Worm (Caenorhabditis elegans) whole organism, L4 larva: ENCODE measurements around the gene lgc-16.

Experiments used
- fos-1 ChIP-seq: fragments of 150-350 bp; optimal IDR thresholded peaks from 2 replicates; lab custom pipeline; 2014; ENCODE audit warnings: missing biosample characterization, missing genetic modification characterization
- pha-4 ChIP-seq, 2 experiments: fragments of 150-350 bp in 1 of 2; fragments of 200-800 bp in 1 of 2; sonication (Bioruptor generic) in 1 of 2; IDR thresholded peaks in 1 of 2; optimal IDR thresholded peaks in 1 of 2; 2 replicates each; pipeline versions ENCODE4 v1.3.6 to Lab custom; 2014 to 2022; ENCODE audit warnings: missing genetic modification characterization in 2 of 2, missing genetic modification reagents in 2 of 2, missing biosample characterization in 1 of 2, missing compliant biosample characterization in 1 of 2
- unc-62 ChIP-seq, 3 experiments: fragments of 150-350 bp in 1 of 3; sonication (generic microtip); optimal IDR thresholded peaks in 2 of 3; peaks in 1 of 3; 1 replicate in 1 of 3; 2 replicates in 2 of 3; lab custom pipeline; 2014 to 2017; ENCODE audit warnings: missing biosample characterization in 3 of 3, missing genetic modification characterization in 3 of 3, missing genetic modification reagents in 3 of 3, missing genotype in 1 of 3

DNA sequence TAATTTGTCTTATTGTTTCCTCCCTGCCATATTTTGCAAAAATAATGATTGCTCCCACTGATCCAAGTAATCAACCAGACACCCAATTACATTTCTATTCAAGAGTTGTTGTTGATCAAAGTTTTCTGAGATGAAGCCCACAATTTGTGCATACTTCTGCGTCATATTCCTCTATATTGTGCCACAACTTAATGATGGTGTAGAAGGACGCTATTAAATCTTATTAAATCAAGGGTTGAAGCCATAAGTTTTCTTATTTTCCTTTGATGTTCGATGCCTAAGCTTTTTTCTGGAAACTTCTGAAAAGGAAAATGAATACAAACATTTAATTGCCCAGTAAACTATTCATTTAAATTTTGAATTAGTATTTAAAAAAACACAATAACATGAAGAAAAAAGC lies 50.3 kb downstream of the lgc-16 start:
- TF ChIP-seq fos-1 (tag; lab: Kevin White, UChicago) (no peak), unc-62 (GFP tag; optimal IDR thresholded peaks at IDR 0.05 in 1 of 2; lab: Kevin White, UChicago) (no peak), unc-62 (tag; optimal IDR thresholded peaks at IDR 0.05; lab: Kevin White, UChicago) (no peak), pha-4 (GFP tag; IDR thresholded peaks at IDR 0.05; lab: Robert Waterston, UW) (no peak), pha-4 (tag; optimal IDR thresholded peaks at IDR 0.05; lab: Kevin White, UChicago) (no peak)
